Worm (Caenorhabditis elegans) whole organism, L4/young adult: ENCODE results near the gene F52H2.3.

Experiments used
- W03F9.2 ChIP-seq: fragments of 150-350 bp; optimal IDR thresholded peaks from 2 replicates; lab custom pipeline; 2014; ENCODE audit warnings: missing biosample characterization, missing genetic modification characterization
- dao-5 ChIP-seq: sonication (generic microtip); optimal IDR thresholded peaks from 2 replicates; lab custom pipeline; 2016; ENCODE audit warnings: missing genotype, missing genetic modification characterization, moderate library complexity, missing compliant biosample characterization
- him-1 ChIP-seq: sonication (generic microtip); optimal IDR thresholded peaks from 2 replicates; lab custom pipeline; 2016; ENCODE audit warnings: missing genotype, missing genetic modification reagents, missing genetic modification characterization, missing compliant biosample characterization

ce11 chrX:2506738-2507137, 34.1 kb downstream of the F52H2.3 start:
- TF ChIP-seq him-1 (tag; lab: Kevin White, UChicago) (no peak), W03F9.2 (no peak), dao-5 (tag; lab: Kevin White, UChicago) (no peak)
